Fruit fly (Drosophila melanogaster) whole organism, embryonic: ENCODE results near the gene CG13898.

Experiments
- Atf3 ChIP-seq: fragments of 200-800 bp; sonication (Bioruptor generic); optimal IDR thresholded peaks from 3 replicates; lab custom pipeline; 2016; ENCODE audit warnings: missing biosample characterization, missing genetic modification characterization
- Bgb ChIP-seq: fragments of 200-800 bp; sonication (Bioruptor generic); IDR thresholded peaks from 2 replicates; pipeline ENCODE4 v1.3.6; 2022; ENCODE audit warnings: missing biosample characterization, missing genetic modification characterization; ENCODE audit not compliant: partially characterized antibody
- CG10267 ChIP-seq: fragments of 200-800 bp; sonication (Bioruptor generic); optimal IDR thresholded peaks from 2 replicates; lab custom pipeline; 2018; ENCODE audit warnings: missing biosample characterization, mild to moderate bottlenecking, missing genetic modification characterization, moderate library complexity
- CG12391 ChIP-seq: fragments of 200-800 bp; sonication (Bioruptor generic); optimal IDR thresholded peaks from 3 replicates; lab custom pipeline; 2018; ENCODE audit warnings: missing biosample characterization, mild to moderate bottlenecking, missing genetic modification characterization, moderate library complexity
- CG12659 ChIP-seq: fragments of 200-800 bp; sonication (Bioruptor generic); optimal IDR thresholded peaks from 3 replicates; lab custom pipeline; 2017; ENCODE audit warnings: mild to moderate bottlenecking, missing biosample characterization, missing genetic modification reagents, missing genetic modification characterization
- CG12769 ChIP-seq: fragments of 200-800 bp; sonication (Bioruptor generic); optimal IDR thresholded peaks from 2 replicates; lab custom pipeline; 2019; ENCODE audit warnings: missing biosample characterization, mild to moderate bottlenecking, missing genetic modification characterization, moderate library complexity
- CG13287 ChIP-seq: fragments of 200-800 bp; sonication (Bioruptor generic); IDR thresholded peaks from 2 replicates; pipeline ENCODE4 v1.3.6; 2022; ENCODE audit warnings: missing biosample characterization, missing genetic modification characterization; ENCODE audit not compliant: partially characterized antibody
- CG15073 ChIP-seq: fragments of 200-800 bp; sonication (Bioruptor generic); optimal IDR thresholded peaks from 2 replicates; lab custom pipeline; 2016; ENCODE audit warnings: missing biosample characterization, missing genetic modification characterization
- CG15269 ChIP-seq: fragments of 200-800 bp; sonication (Bioruptor generic); optimal IDR thresholded peaks from 2 replicates; lab custom pipeline; 2018; ENCODE audit warnings: missing biosample characterization, mild to moderate bottlenecking, missing genetic modification characterization, moderate library complexity
- CG15696 ChIP-seq: fragments of 200-800 bp; sonication (Bioruptor generic); optimal IDR thresholded peaks from 2 replicates; lab custom pipeline; 2019; ENCODE audit warnings: missing biosample characterization, mild to moderate bottlenecking, missing genetic modification characterization, moderate library complexity
- CG17385 ChIP-seq: fragments of 200-800 bp; sonication (Bioruptor generic); optimal IDR thresholded peaks from 3 replicates; lab custom pipeline; 2018; ENCODE audit warnings: missing biosample characterization, mild to moderate bottlenecking, missing genetic modification characterization
- CG1832 ChIP-seq: fragments of 200-800 bp; sonication (Bioruptor generic); optimal IDR thresholded peaks from 2 replicates; lab custom pipeline; 2017; ENCODE audit warnings: missing biosample characterization, mild to moderate bottlenecking, missing genetic modification characterization, inconsistent platforms
- CG18599 ChIP-seq: fragments of 200-800 bp; sonication (Bioruptor generic); optimal IDR thresholded peaks from 3 replicates; lab custom pipeline; 2017; ENCODE audit warnings: missing biosample characterization, missing genetic modification characterization, mild to moderate bottlenecking, moderate library complexity, missing genetic modification reagents
- CG18619 ChIP-seq: fragments of 200-800 bp; sonication (Bioruptor generic); optimal IDR thresholded peaks from 3 replicates; lab custom pipeline; 2017; ENCODE audit warnings: missing biosample characterization, mild to moderate bottlenecking, missing genetic modification characterization
- CG4360 ChIP-seq: fragments of 200-800 bp; sonication (Bioruptor generic); IDR thresholded peaks from 2 replicates; pipeline ENCODE4 v1.3.6; 2022; ENCODE audit warnings: missing biosample characterization, missing genetic modification characterization
- CG5180 ChIP-seq: fragments of 200-800 bp; sonication (Bioruptor generic); optimal IDR thresholded peaks from 3 replicates; lab custom pipeline; 2017; ENCODE audit warnings: missing biosample characterization, missing genetic modification characterization, mild to moderate bottlenecking, moderate library complexity, missing genetic modification reagents
- CG6175 ChIP-seq: fragments of 200-800 bp; sonication (Bioruptor generic); IDR thresholded peaks from 3 replicates; pipeline ENCODE4 v1.3.6; 2022; ENCODE audit warnings: missing biosample characterization, missing genetic modification characterization
- CG6254 ChIP-seq: fragments of 200-800 bp; sonication (Bioruptor generic); optimal IDR thresholded peaks from 3 replicates; lab custom pipeline; 2017; ENCODE audit warnings: mild to moderate bottlenecking, missing biosample characterization, missing genetic modification reagents, missing genetic modification characterization
- CG7987 ChIP-seq: fragments of 200-800 bp; sonication (Bioruptor generic); optimal IDR thresholded peaks from 2 replicates; lab custom pipeline; 2018; ENCODE audit warnings: missing biosample characterization, mild to moderate bottlenecking, missing genetic modification characterization, moderate library complexity
- CoRest ChIP-seq: fragments of 200-800 bp; sonication (Bioruptor generic); optimal IDR thresholded peaks from 3 replicates; lab custom pipeline; 2018; ENCODE audit warnings: missing biosample characterization, mild to moderate bottlenecking, missing genetic modification characterization, moderate library complexity
- D19B ChIP-seq: fragments of 200-800 bp; sonication (Bioruptor generic); optimal IDR thresholded peaks from 2 replicates; lab custom pipeline; 2017; ENCODE audit warnings: missing biosample characterization, mild to moderate bottlenecking, missing genetic modification characterization
- Dad ChIP-seq: fragments of 200-800 bp; sonication (Bioruptor generic); optimal IDR thresholded peaks from 3 replicates; lab custom pipeline; 2016; ENCODE audit warnings: missing biosample characterization, missing genetic modification characterization
- Gsc ChIP-seq: fragments of 200-800 bp; sonication (Bioruptor generic); IDR thresholded peaks from 2 replicates; pipeline ENCODE4 v1.3.6; 2022; ENCODE audit warnings: missing biosample characterization, missing genetic modification characterization
- Gug ChIP-seq: fragments of 200-800 bp; sonication (Bioruptor generic); IDR thresholded peaks from 4 replicates; pipeline ENCODE4 v1.3.6; 2022; ENCODE audit warnings: missing biosample characterization, missing genetic modification characterization
- HLH3B ChIP-seq: fragments of 200-800 bp; sonication (Bioruptor generic); IDR thresholded peaks from 2 replicates; pipeline ENCODE4 v1.3.6; 2022; ENCODE audit warnings: missing biosample characterization, missing genetic modification characterization
- Nf-YC ChIP-seq: fragments of 200-800 bp; optimal IDR thresholded peaks from 3 replicates; lab custom pipeline; 2019; ENCODE audit warnings: missing biosample characterization, mild to moderate bottlenecking, missing genetic modification characterization, moderate library complexity
- Rfx ChIP-seq: fragments of 200-800 bp; sonication (Bioruptor generic); IDR thresholded peaks from 2 replicates; pipeline ENCODE4 v1.3.6; 2022; ENCODE audit warnings: missing biosample characterization, missing genetic modification characterization
- Stat92E ChIP-seq, 3 experiments: fragments of >200 bp in 2 of 3; fragments of 200-800 bp in 1 of 3; sonication (Bioruptor generic) in 1 of 3; optimal IDR thresholded peaks; 2 replicates each; lab custom pipeline; 2017 to 2019; ENCODE audit warnings: missing biosample characterization in 3 of 3, missing genetic modification characterization in 3 of 3, mild to moderate bottlenecking in 1 of 3, moderate library complexity in 1 of 3
- Xbp1 ChIP-seq: fragments of 200-800 bp; sonication (Bioruptor generic); optimal IDR thresholded peaks from 3 replicates; lab custom pipeline; 2016; ENCODE audit warnings: missing biosample characterization, mild to moderate bottlenecking, missing genetic modification characterization
- cas ChIP-seq: fragments of 200-800 bp; sonication (Bioruptor generic); IDR thresholded peaks from 2 replicates; pipeline ENCODE4 v1.3.6; 2022; ENCODE audit warnings: missing biosample characterization, missing genetic modification characterization
- caup ChIP-seq: fragments of 200-800 bp; sonication (Bioruptor generic); optimal IDR thresholded peaks from 3 replicates; lab custom pipeline; 2017; ENCODE audit warnings: missing biosample characterization, mild to moderate bottlenecking, missing genetic modification characterization, moderate library complexity; ENCODE audit not compliant: severe bottlenecking
- gcm2 ChIP-seq: fragments of 200-800 bp; sonication (Bioruptor generic); optimal IDR thresholded peaks from 2 replicates; lab custom pipeline; 2016; ENCODE audit warnings: missing biosample characterization, missing genetic modification characterization
- hb ChIP-seq: fragments of 200-800 bp; sonication (Bioruptor generic); IDR thresholded peaks from 3 replicates; pipeline ENCODE4 v1.3.6; 2022; ENCODE audit warnings: missing biosample characterization, missing genetic modification characterization; ENCODE audit not compliant: partially characterized antibody
- hbn ChIP-seq: fragments of 200-800 bp; sonication (Bioruptor generic); IDR thresholded peaks from 2 replicates; pipeline ENCODE4 v1.3.6; 2022; ENCODE audit warnings: missing biosample characterization, missing genetic modification characterization; ENCODE audit not compliant: partially characterized antibody
- kay ChIP-seq: fragments of 200-800 bp; sonication (Bioruptor generic); optimal IDR thresholded peaks from 2 replicates; lab custom pipeline; 2016; ENCODE audit warnings: missing biosample characterization, missing genetic modification characterization
- knrl ChIP-seq: fragments of 200-800 bp; sonication (Bioruptor generic); IDR thresholded peaks from 3 replicates; pipeline ENCODE4 v1.3.6; 2022; ENCODE audit warnings: missing biosample characterization, missing genetic modification characterization; ENCODE audit not compliant: partially characterized antibody
- mam ChIP-seq: fragments of 200-800 bp; sonication (Bioruptor generic); optimal IDR thresholded peaks from 3 replicates; lab custom pipeline; 2016; ENCODE audit warnings: missing biosample characterization, missing genetic modification characterization
- mld ChIP-seq: fragments of 200-800 bp; sonication (Bioruptor generic); IDR thresholded peaks from 3 replicates; pipeline ENCODE4 v1.3.6; 2022; ENCODE audit warnings: missing biosample characterization, missing genetic modification characterization; ENCODE audit not compliant: partially characterized antibody
- nmo ChIP-seq: fragments of 200-800 bp; sonication (Bioruptor generic); optimal IDR thresholded peaks from 2 replicates; lab custom pipeline; 2018; ENCODE audit warnings: missing biosample characterization, mild to moderate bottlenecking, missing genetic modification characterization, moderate library complexity
- sc ChIP-seq, 3 experiments: fragments of >200 bp in 2 of 3; fragments of 200-800 bp in 1 of 3; sonication (Bioruptor generic) in 1 of 3; optimal IDR thresholded peaks; 2 replicates in 2 of 3; 3 replicates in 1 of 3; lab custom pipeline; 2017; ENCODE audit warnings: mild to moderate bottlenecking in 1 of 3, missing biosample characterization in 1 of 3, missing genetic modification characterization in 1 of 3, missing genetic modification reagents in 1 of 3
- scrt ChIP-seq: fragments of 200-800 bp; sonication (Bioruptor generic); optimal IDR thresholded peaks from 2 replicates; lab custom pipeline; 2018; ENCODE audit warnings: missing biosample characterization, mild to moderate bottlenecking, missing genetic modification characterization, moderate library complexity
- so ChIP-seq: fragments of 200-800 bp; sonication (Bioruptor generic); IDR thresholded peaks from 3 replicates; pipeline ENCODE4 v1.3.6; 2022; ENCODE audit warnings: missing biosample characterization, missing genetic modification characterization
- unpg ChIP-seq: fragments of 200-800 bp; sonication (Bioruptor generic); optimal IDR thresholded peaks from 3 replicates; lab custom pipeline; 2018; ENCODE audit warnings: missing biosample characterization, mild to moderate bottlenecking, missing genetic modification characterization, moderate library complexity
- vvl ChIP-seq: fragments of 200-800 bp; sonication (Bioruptor generic); IDR thresholded peaks from 2 replicates; pipeline ENCODE4 v1.3.6; 2022; ENCODE audit warnings: missing biosample characterization, missing genetic modification characterization
- wor ChIP-seq: fragments of 200-800 bp; sonication (Bioruptor generic); IDR thresholded peaks from 2 replicates; pipeline ENCODE4 v1.3.6; 2022; ENCODE audit warnings: missing biosample characterization, missing genetic modification characterization

CG13898 gene

dm6 chr3L:784111-784960 is 19.5 kb downstream of the CG13898 start (continued):
- TF ChIP-seq sc (optimal IDR thresholded peaks at IDR 0.05; lab: Kevin White, UChicago) (no peak), sc (GFP tag; optimal IDR thresholded peaks at IDR 0.05; lab: Kevin White, UChicago) (no peak), CG6175 (GFP tag; lab: Robert Waterston, UW) (no peak), CG15696 (tag; lab: Kevin White, UChicago) (no peak), CG10267 (peak; percentile 22), CG7987 (GFP tag; lab: Kevin White, UChicago) (no peak), Rfx (GFP tag; lab: Robert Waterston, UW) (peak; percentile 81), mld (GFP tag; lab: Robert Waterston, UW) (no peak), hb (GFP tag; lab: Robert Waterston, UW) (no peak), unpg (GFP tag; lab: Kevin White, UChicago) (peak; percentile 73), Nf-YC (tag; lab: Kevin White, UChicago) (no peak), hbn (GFP tag; lab: Robert Waterston, UW) (no peak), Gsc (GFP tag; lab: Robert Waterston, UW) (no peak), mam (GFP tag; lab: Kevin White, UChicago) (peak; percentile 80), Dad (peak; percentile 23), gcm2 (GFP tag; lab: Kevin White, UChicago) (no peak)

DNA sequence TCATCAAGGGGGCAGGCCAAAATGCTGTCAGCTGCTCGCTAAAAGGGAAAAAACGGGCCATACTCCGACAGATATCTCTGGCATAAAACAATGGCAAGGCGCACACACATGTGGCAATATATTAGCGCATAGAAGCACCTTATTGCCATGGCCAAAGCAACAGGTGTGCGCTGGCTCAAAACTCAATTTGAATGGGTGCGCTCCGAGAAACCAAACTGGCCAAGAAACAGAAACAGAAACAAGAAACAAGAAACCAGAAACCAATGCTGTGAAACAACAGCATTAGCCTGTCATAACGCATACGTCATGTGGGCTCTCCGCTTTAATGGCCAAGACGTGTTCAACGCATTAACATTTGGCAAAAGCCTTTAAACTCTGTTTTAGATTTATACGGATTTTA is 20.9 kb downstream of the CG13898 start:
- no peak for TF ChIP-seq HLH3B (GFP tag; lab: Robert Waterston, UW)
- TF ChIP-seq CG12769 (tag; lab: Kevin White, UChicago) = peak; percentile 56
- TF ChIP-seq Atf3 (GFP tag; lab: Kevin White, UChicago) = no peak
- no peak for TF ChIP-seq CG12659 (GFP tag; lab: Kevin White, UChicago)
- peak; percentile 28; the same call in 1 of the 3 replicates for TF ChIP-seq so (GFP tag; lab: Robert Waterston, UW)
- TF ChIP-seq kay = no peak
- peak; percentile 18; the same call in 1 of the 2 replicates for TF ChIP-seq CG13287 (GFP tag; lab: Robert Waterston, UW)
- no peak for TF ChIP-seq wor (GFP tag; lab: Robert Waterston, UW)
- TF ChIP-seq vvl (GFP tag; lab: Robert Waterston, UW) = no peak
- no peak for TF ChIP-seq CG12391
- peak; percentile 65 for TF ChIP-seq CG15269 (tag; lab: Kevin White, UChicago)
- TF ChIP-seq CG18599 (GFP tag; lab: Kevin White, UChicago) = peak; percentile 11
- TF ChIP-seq CG4360 (GFP tag; lab: Robert Waterston, UW) = no peak
- no peak for TF ChIP-seq CG6254
- no peak for TF ChIP-seq nmo
- no peak for TF ChIP-seq Bgb (GFP tag; lab: Robert Waterston, UW)
- TF ChIP-seq CG18619 = no peak
- TF ChIP-seq D19B (GFP tag; lab: Kevin White, UChicago) = no peak
- no peak for TF ChIP-seq CG5180 (GFP tag; lab: Kevin White, UChicago)
- peak; percentile 46 for TF ChIP-seq scrt
- TF ChIP-seq CoRest (tag; lab: Kevin White, UChicago) = no peak
- TF ChIP-seq Gug = no peak
- TF ChIP-seq CG17385 (GFP tag; lab: Kevin White, UChicago) = peak; percentile 24
- TF ChIP-seq knrl = no peak
- no peak for TF ChIP-seq CG1832 (GFP tag; lab: Kevin White, UChicago)
- no peak for TF ChIP-seq CG15073 (GFP tag; lab: Kevin White, UChicago)
- TF ChIP-seq cas (GFP tag; lab: Robert Waterston, UW) = no peak
- no peak for TF ChIP-seq Stat92E (GFP tag; optimal IDR thresholded peaks at IDR 0.05; lab: Kevin White, UChicago)
- no peak for TF ChIP-seq Xbp1 (GFP tag; lab: Kevin White, UChicago)
- peak; percentile 24 for TF ChIP-seq caup (GFP tag; lab: Kevin White, UChicago)
